Fruit fly (Drosophila melanogaster) whole organism, pupa: ENCODE measurements around the gene dy.

Experiments
- CG12605 ChIP-seq: fragments of 200-800 bp; sonication (Bioruptor generic); IDR thresholded peaks from 2 replicates; pipeline ENCODE4 v1.3.6; 2022; ENCODE audit warnings: missing biosample characterization, missing genetic modification characterization
- CG4496 ChIP-seq: fragments of 200-800 bp; sonication (Bioruptor generic); IDR thresholded peaks from 3 replicates; pipeline ENCODE4 v1.3.6; 2022; ENCODE audit warnings: missing biosample characterization, missing genetic modification characterization
- Pif1A ChIP-seq: fragments of 200-800 bp; sonication (Bioruptor generic); optimal IDR thresholded peaks from 3 replicates; lab custom pipeline; 2016; ENCODE audit warnings: missing biosample characterization, missing genetic modification characterization
- fd96Ca ChIP-seq: fragments of 200-800 bp; sonication (Bioruptor generic); IDR thresholded peaks from 3 replicates; pipeline ENCODE4 v1.3.6; 2022; ENCODE audit warnings: missing biosample characterization, missing genetic modification characterization

DNA sequence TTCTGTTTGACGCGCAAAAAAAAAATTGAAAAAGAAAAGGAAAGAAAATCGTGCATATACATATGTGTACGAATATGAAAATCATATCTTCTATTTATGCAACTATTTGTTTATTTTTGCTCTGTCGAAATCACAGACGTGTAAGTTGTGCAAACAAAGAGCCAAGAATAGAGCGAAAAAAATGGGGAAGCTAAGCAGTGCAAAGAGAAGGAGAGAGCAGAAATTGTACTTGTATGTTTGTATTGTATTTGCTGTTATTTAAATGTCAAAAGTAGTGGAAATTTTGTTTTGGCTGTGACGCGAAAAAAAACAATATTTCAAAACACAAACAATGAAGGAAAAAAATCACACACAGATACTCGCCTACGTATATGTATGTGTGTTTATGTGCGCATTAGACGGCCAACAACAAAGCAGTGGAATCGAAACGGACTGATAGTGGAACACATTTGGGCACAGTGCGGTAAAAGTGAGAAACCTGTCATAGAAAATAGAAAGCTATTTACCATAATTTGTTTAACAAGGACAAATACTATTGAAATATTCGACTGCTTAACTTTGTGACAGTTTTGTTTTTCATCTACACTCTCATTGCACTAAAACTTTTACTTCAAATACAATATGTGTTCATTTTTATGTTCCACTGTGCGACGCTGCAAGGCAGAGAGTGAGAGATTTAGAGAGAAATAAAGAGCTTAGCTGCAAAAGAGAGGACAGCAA, 39.6 kb upstream of the dy start:
- TF ChIP-seq Pif1A (GFP tag; lab: Kevin White, UChicago): peak; percentile 97
- peak; percentile 98 for TF ChIP-seq CG4496 (GFP tag; lab: Robert Waterston, UW)
- TF ChIP-seq fd96Ca (GFP tag; lab: Robert Waterston, UW): peak; percentile 97
- peak; percentile 96 for TF ChIP-seq CG12605
